Worm (Caenorhabditis elegans) whole organism, L4 larva: Measurements from ENCODE around the gene VW02B12L.2.

Source experiments
- D1046.2 ChIP-seq: fragments of 200-800 bp; sonication (Bioruptor generic); IDR thresholded peaks from 2 replicates; pipeline ENCODE4 v1.3.6; 2022; ENCODE audit warnings: missing genetic modification characterization, missing compliant biosample characterization
- F10B5.3 ChIP-seq: sonication (generic microtip); optimal IDR thresholded peaks from 2 replicates; lab custom pipeline; 2016; ENCODE audit warnings: mild to moderate bottlenecking, missing genetic modification characterization, missing compliant biosample characterization
- F37D6.2 ChIP-seq: sonication (generic microtip); optimal IDR thresholded peaks from 2 replicates; lab custom pipeline; 2016; ENCODE audit warnings: mild to moderate bottlenecking, missing genetic modification characterization, missing compliant biosample characterization
- F44E2.7 ChIP-seq: fragments of 200-800 bp; sonication (Bioruptor generic); IDR thresholded peaks from 2 replicates; pipeline ENCODE4 v2.1.2; 2022; ENCODE audit warnings: missing genetic modification characterization, missing compliant biosample characterization
- T20F7.1 ChIP-seq: fragments of 200-800 bp; sonication (Bioruptor generic); optimal IDR thresholded peaks from 2 replicates; lab custom pipeline; 2018; ENCODE audit warnings: mild to moderate bottlenecking, missing genetic modification characterization, missing compliant biosample characterization
- Y5F2A.4 ChIP-seq: fragments of 200-800 bp; sonication (Bioruptor generic); optimal IDR thresholded peaks from 2 replicates; lab custom pipeline; 2018; ENCODE audit warnings: mild to moderate bottlenecking, missing genetic modification characterization, missing compliant biosample characterization
- Y75B8A.6 ChIP-seq: fragments of 200-800 bp; sonication (Bioruptor generic); IDR thresholded peaks from 2 replicates; pipeline ENCODE4 v1.3.6; 2022; ENCODE audit warnings: missing genetic modification reagents, missing genetic modification characterization, missing compliant biosample characterization
- ZK337.2 ChIP-seq: fragments of 200-800 bp; sonication (Bioruptor generic); IDR thresholded peaks from 2 replicates; pipeline ENCODE4 v1.3.6; 2022; ENCODE audit warnings: missing genetic modification reagents, missing genetic modification characterization, missing compliant biosample characterization
- aha-1 ChIP-seq: fragments of 150-350 bp; peaks from one replicate; lab custom pipeline; 2014; ENCODE audit warnings: missing biosample characterization, missing genetic modification characterization
- ceh-20 ChIP-seq: fragments of 200-800 bp; sonication (Bioruptor generic); IDR thresholded peaks from 2 replicates; pipeline ENCODE4 v1.3.6; 2022; ENCODE audit warnings: missing genetic modification reagents, missing genetic modification characterization, missing compliant biosample characterization
- ceh-28 ChIP-seq: fragments of 150-350 bp; optimal IDR thresholded peaks from 2 replicates; lab custom pipeline; 2014; ENCODE audit warnings: missing biosample characterization, missing genetic modification reagents, missing genetic modification characterization
- ceh-32 ChIP-seq: sonication (generic microtip); optimal IDR thresholded peaks from 2 replicates; lab custom pipeline; 2016; ENCODE audit warnings: mild to moderate bottlenecking, missing genetic modification characterization, missing compliant biosample characterization; ENCODE audit not compliant: poor library complexity
- ceh-44 ChIP-seq: fragments of 200-800 bp; sonication (Bioruptor generic); IDR thresholded peaks from 2 replicates; pipeline ENCODE4 v1.3.6; 2022; ENCODE audit warnings: missing genetic modification reagents, missing genetic modification characterization, missing compliant biosample characterization
- ceh-82 ChIP-seq: sonication (generic microtip); optimal IDR thresholded peaks from 2 replicates; lab custom pipeline; 2017; ENCODE audit warnings: missing biosample characterization, missing genetic modification characterization
- ces-1 ChIP-seq: fragments of 150-350 bp; sonication (generic microtip); optimal IDR thresholded peaks from 4 replicates; lab custom pipeline; 2014; ENCODE audit warnings: missing biosample characterization, missing genetic modification reagents, missing genetic modification characterization
- daf-12 ChIP-seq: fragments of 150-350 bp; optimal IDR thresholded peaks from 2 replicates; lab custom pipeline; 2014; ENCODE audit warnings: missing biosample characterization, missing genetic modification reagents, missing genetic modification characterization
- dmd-9 ChIP-seq: fragments of 200-800 bp; sonication (Bioruptor generic); IDR thresholded peaks from 2 replicates; pipeline ENCODE4 v1.3.6; 2022; ENCODE audit warnings: missing genetic modification reagents, missing genetic modification characterization, missing compliant biosample characterization
- dpl-1 ChIP-seq: fragments of 150-350 bp; optimal IDR thresholded peaks from 2 replicates; lab custom pipeline; 2014; ENCODE audit warnings: missing biosample characterization, missing genetic modification reagents, missing genetic modification characterization
- egl-43 ChIP-seq: fragments of 200-800 bp; sonication (Bioruptor generic); IDR thresholded peaks from 2 replicates; pipeline ENCODE4 v1.3.6; 2022; ENCODE audit warnings: missing genetic modification reagents, missing genetic modification characterization, missing compliant biosample characterization
- gei-8 ChIP-seq: fragments of 200-800 bp; sonication (Bioruptor generic); optimal IDR thresholded peaks from 2 replicates; lab custom pipeline; 2018; ENCODE audit warnings: mild to moderate bottlenecking, missing genetic modification characterization, missing compliant biosample characterization
- hif-1 ChIP-seq, 2 experiments: sonication (generic microtip); optimal IDR thresholded peaks; 2 replicates each; lab custom pipeline; 2016 to 2017; ENCODE audit warnings: missing compliant biosample characterization in 2 of 2, missing genetic modification characterization in 2 of 2, missing genetic modification reagents in 2 of 2, missing genotype in 2 of 2, mild to moderate bottlenecking in 1 of 2
- lim-7 ChIP-seq: fragments of 200-800 bp; sonication (Bioruptor generic); IDR thresholded peaks from 2 replicates; pipeline ENCODE4 v1.3.6; 2022; ENCODE audit warnings: missing genetic modification characterization, missing compliant biosample characterization
- lin-1 ChIP-seq: fragments of 200-800 bp; sonication (Bioruptor generic); IDR thresholded peaks from 2 replicates; pipeline ENCODE4 v1.3.6; 2022; ENCODE audit warnings: missing genetic modification reagents, missing genetic modification characterization, missing compliant biosample characterization
- lin-13 ChIP-seq: fragments of 150-350 bp; optimal IDR thresholded peaks from 2 replicates; lab custom pipeline; 2014; ENCODE audit warnings: missing biosample characterization, missing genetic modification reagents, missing genetic modification characterization
- lin-38 ChIP-seq: fragments of 200-800 bp; sonication (Bioruptor generic); IDR thresholded peaks from 2 replicates; pipeline ENCODE4 v1.3.6; 2022; ENCODE audit warnings: missing genetic modification reagents, missing genetic modification characterization, missing compliant biosample characterization
- mdl-1 ChIP-seq, 2 experiments: fragments of 150-350 bp in 1 of 2; sonication (generic microtip) in 1 of 2; optimal IDR thresholded peaks; 2 replicates each; lab custom pipeline; 2014 to 2017; ENCODE audit warnings: missing biosample characterization in 2 of 2, missing genetic modification characterization in 2 of 2
- mep-1 ChIP-seq: fragments of 150-350 bp; sonication (generic microtip); optimal IDR thresholded peaks from 3 replicates; lab custom pipeline; 2014; ENCODE audit warnings: missing biosample characterization, missing genetic modification characterization
- mxl-2 ChIP-seq: fragments of 200-800 bp; sonication (Bioruptor generic); conservative IDR thresholded peaks from 2 replicates; pipeline ENCODE4 v1.3.6; 2022; ENCODE audit warnings: missing genetic modification reagents, missing genetic modification characterization, missing compliant biosample characterization
- nhr-10 ChIP-seq: fragments of 150-350 bp; optimal IDR thresholded peaks from 2 replicates; lab custom pipeline; 2014; ENCODE audit warnings: missing biosample characterization, missing genetic modification characterization
- nhr-11 ChIP-seq: fragments of 150-350 bp; optimal IDR thresholded peaks from 2 replicates; lab custom pipeline; 2014; ENCODE audit warnings: missing biosample characterization, missing genetic modification characterization
- nhr-237 ChIP-seq: sonication (generic microtip); optimal IDR thresholded peaks from 2 replicates; lab custom pipeline; 2017; ENCODE audit warnings: missing biosample characterization, missing genetic modification characterization
- nhr-25 ChIP-seq: sonication (generic microtip); optimal IDR thresholded peaks from 2 replicates; lab custom pipeline; 2017; ENCODE audit warnings: missing genetic modification characterization, mild to moderate bottlenecking, missing compliant biosample characterization, antibody characterized with exemption, moderate library complexity, borderline replicate concordance; ENCODE audit not compliant: insufficient read depth
- nhr-28 ChIP-seq: fragments of 150-350 bp; optimal IDR thresholded peaks from 2 replicates; lab custom pipeline; 2014; ENCODE audit warnings: missing biosample characterization, missing genetic modification characterization
- nhr-41 ChIP-seq: fragments of 200-800 bp; sonication (Bioruptor generic); IDR thresholded peaks from 2 replicates; pipeline ENCODE4 v1.3.6; 2022; ENCODE audit warnings: missing genetic modification reagents, missing genetic modification characterization, missing compliant biosample characterization
- nhr-48 ChIP-seq: sonication (generic microtip); optimal IDR thresholded peaks from 2 replicates; lab custom pipeline; 2016; ENCODE audit warnings: mild to moderate bottlenecking, missing genetic modification characterization, missing compliant biosample characterization
- nhr-76 ChIP-seq: fragments of 150-350 bp; optimal IDR thresholded peaks from 2 replicates; lab custom pipeline; 2014; ENCODE audit warnings: missing biosample characterization, missing genetic modification characterization
- pha-4 ChIP-seq, 2 experiments: fragments of 150-350 bp in 1 of 2; fragments of 200-800 bp in 1 of 2; sonication (Bioruptor generic) in 1 of 2; IDR thresholded peaks in 1 of 2; optimal IDR thresholded peaks in 1 of 2; 2 replicates each; pipeline versions ENCODE4 v1.3.6 to Lab custom; 2014 to 2022; ENCODE audit warnings: missing genetic modification characterization in 2 of 2, missing genetic modification reagents in 2 of 2, missing biosample characterization in 1 of 2, missing compliant biosample characterization in 1 of 2
- php-3 ChIP-seq: fragments of 200-800 bp; sonication (Bioruptor generic); IDR thresholded peaks from 2 replicates; pipeline ENCODE4 v1.3.6; 2022; ENCODE audit warnings: missing genetic modification reagents, missing genetic modification characterization, missing compliant biosample characterization
- pqm-1 ChIP-seq: sonication (generic microtip); optimal IDR thresholded peaks from 2 replicates; lab custom pipeline; 2017; ENCODE audit warnings: missing biosample characterization, missing genetic modification characterization
- saeg-2 ChIP-seq: fragments of 200-800 bp; sonication (Bioruptor generic); IDR thresholded peaks from 2 replicates; pipeline ENCODE4 v1.3.6; 2022; ENCODE audit warnings: missing genetic modification reagents, missing genetic modification characterization, missing compliant biosample characterization
- sdz-12 ChIP-seq: fragments of 200-800 bp; sonication (Bioruptor generic); optimal IDR thresholded peaks from 2 replicates; lab custom pipeline; 2018; ENCODE audit warnings: mild to moderate bottlenecking, missing genetic modification characterization, missing compliant biosample characterization
- set-16 ChIP-seq: fragments of 200-800 bp; sonication (Bioruptor generic); IDR thresholded peaks from 2 replicates; pipeline ENCODE4 v1.3.6; 2022; ENCODE audit warnings: missing genetic modification reagents, missing genetic modification characterization, missing compliant biosample characterization
- snpc-1.2 ChIP-seq: fragments of 200-800 bp; sonication (Bioruptor generic); IDR thresholded peaks from 2 replicates; pipeline ENCODE4 v1.3.6; 2022; ENCODE audit warnings: missing genetic modification reagents, missing genetic modification characterization, missing compliant biosample characterization
- snpc-4 ChIP-seq: fragments of 150-350 bp; optimal IDR thresholded peaks from 2 replicates; lab custom pipeline; 2014; ENCODE audit warnings: missing biosample characterization, missing genetic modification characterization
- tag-97 ChIP-seq: fragments of 200-800 bp; sonication (Bioruptor generic); IDR thresholded peaks from 2 replicates; pipeline ENCODE4 v1.3.6; 2022; ENCODE audit warnings: missing genetic modification characterization, missing compliant biosample characterization
- unc-39 ChIP-seq: sonication (generic microtip); optimal IDR thresholded peaks from 2 replicates; lab custom pipeline; 2017; ENCODE audit warnings: missing biosample characterization, missing genetic modification characterization
- unc-62 ChIP-seq, 3 experiments: fragments of 150-350 bp in 1 of 3; sonication (generic microtip); optimal IDR thresholded peaks in 2 of 3; peaks in 1 of 3; 1 replicate in 1 of 3; 2 replicates in 2 of 3; lab custom pipeline; 2014 to 2017; ENCODE audit warnings: missing biosample characterization in 3 of 3, missing genetic modification characterization in 3 of 3, missing genetic modification reagents in 3 of 3, missing genotype in 1 of 3
- vab-7 ChIP-seq: fragments of 200-800 bp; sonication (Bioruptor generic); IDR thresholded peaks from 2 replicates; pipeline ENCODE4 v1.3.6; 2022; ENCODE audit warnings: missing genetic modification reagents, missing genetic modification characterization, missing compliant biosample characterization
- zag-1 ChIP-seq: fragments of 150-350 bp; optimal IDR thresholded peaks from 2 replicates; lab custom pipeline; 2014; ENCODE audit warnings: missing biosample characterization, missing genetic modification characterization

Gene VW02B12L.2

ce11 chrII:11473525-11474181 lies 33.5 kb upstream of the VW02B12L.2 start, which contains the start of the genes metl-1 and W02B12.11 (continued):
- no peak for TF ChIP-seq ces-1 (GFP tag; lab: Kevin White, UChicago)
- peak; percentile 28; the same call in 1 of the 2 replicates for TF ChIP-seq nhr-41 (GFP tag; lab: Robert Waterston, UW)
- peak in 1 of 2 experiments; percentile 43 for TF ChIP-seq mdl-1 (tag; optimal IDR thresholded peaks at IDR 0.05; lab: Kevin White, UChicago)
- no peak for TF ChIP-seq tag-97 (GFP tag; lab: Robert Waterston, UW)
- peak; percentile 89 for TF ChIP-seq mep-1
- TF ChIP-seq sdz-12 (GFP tag; lab: Kevin White, UChicago), result no peak
- no peak; the same call in 1 of the 2 replicates for TF ChIP-seq snpc-1.2 (GFP tag; lab: Robert Waterston, UW)
- peak; percentile 84 for TF ChIP-seq pha-4 (GFP tag; IDR thresholded peaks at IDR 0.05; lab: Robert Waterston, UW)
- TF ChIP-seq pha-4 (tag; optimal IDR thresholded peaks at IDR 0.05; lab: Kevin White, UChicago), result peak; percentile 14
- TF ChIP-seq nhr-28 (tag; lab: Kevin White, UChicago), result no peak
- TF ChIP-seq lin-38 (GFP tag; lab: Robert Waterston, UW), result peak; percentile 88
- peak; percentile 82 for TF ChIP-seq dpl-1
- peak; percentile 68 for TF ChIP-seq nhr-48 (tag; lab: Kevin White, UChicago)
- TF ChIP-seq saeg-2 (GFP tag; lab: Robert Waterston, UW), result 0 out of 2 replicates have a peak, but pooled peaks have one; percentile 66
- no peak for TF ChIP-seq nhr-10
- no peak for TF ChIP-seq mxl-2 (GFP tag; lab: Robert Waterston, UW)
- TF ChIP-seq D1046.2 (GFP tag; lab: Robert Waterston, UW), result no peak
- TF ChIP-seq T20F7.1 (GFP tag; lab: Kevin White, UChicago), result no peak
- TF ChIP-seq lim-7, result peak; percentile 60; the same call in 1 of the 2 replicates
- no peak for TF ChIP-seq nhr-76
- no peak for TF ChIP-seq ceh-82
- no peak for TF ChIP-seq vab-7 (GFP tag; lab: Robert Waterston, UW)
- peak; percentile 7 for TF ChIP-seq nhr-11 (tag; lab: Kevin White, UChicago)
- no peak for TF ChIP-seq gei-8
- TF ChIP-seq ceh-44 (GFP tag; lab: Robert Waterston, UW), result no peak
- peak in 1 of 2 experiments; percentile 88 for TF ChIP-seq unc-62 (GFP tag; optimal IDR thresholded peaks at IDR 0.05 in 1 of 2; lab: Kevin White, UChicago)
- TF ChIP-seq unc-62 (tag; optimal IDR thresholded peaks at IDR 0.05; lab: Kevin White, UChicago), result no peak
- no peak for TF ChIP-seq ceh-28 (tag; lab: Kevin White, UChicago)
- TF ChIP-seq nhr-25 (tag; lab: Kevin White, UChicago), result peak; percentile 65
- TF ChIP-seq F37D6.2 (tag; lab: Kevin White, UChicago), result peak; percentile 45
- no peak for TF ChIP-seq dmd-9 (GFP tag; lab: Robert Waterston, UW)
- peak; percentile 66 for TF ChIP-seq lin-1 (GFP tag; lab: Robert Waterston, UW)
- TF ChIP-seq ceh-32 (tag; lab: Kevin White, UChicago), result no peak
- TF ChIP-seq F10B5.3 (tag; lab: Kevin White, UChicago), result peak; percentile 53
- no peak for TF ChIP-seq nhr-237 (tag; lab: Kevin White, UChicago)
- peak; percentile 31 for TF ChIP-seq aha-1
- TF ChIP-seq F44E2.7 (GFP tag; lab: Robert Waterston, UW), result no peak
- TF ChIP-seq snpc-4 (tag; lab: Kevin White, UChicago), result no peak
- TF ChIP-seq unc-39 (tag; lab: Kevin White, UChicago), result no peak
- no peak for TF ChIP-seq Y5F2A.4 (GFP tag; lab: Kevin White, UChicago)
- TF ChIP-seq ZK337.2 (GFP tag; lab: Robert Waterston, UW), result no peak
- no peak for TF ChIP-seq pqm-1
- TF ChIP-seq ceh-20 (GFP tag; lab: Robert Waterston, UW), result no peak
- TF ChIP-seq zag-1 (tag; lab: Kevin White, UChicago), result no peak
- no peak for TF ChIP-seq Y75B8A.6 (GFP tag; lab: Robert Waterston, UW)
- TF ChIP-seq php-3 (GFP tag; lab: Robert Waterston, UW), result peak; percentile 37; the same call in 1 of the 2 replicates
- peak; percentile 68 for TF ChIP-seq egl-43 (GFP tag; lab: Robert Waterston, UW)
- peak in 1 of 2 experiments; percentile 68 for TF ChIP-seq hif-1 (tag; optimal IDR thresholded peaks at IDR 0.05; lab: Kevin White, UChicago)
- peak; percentile 32; the same call in 1 of the 2 replicates for TF ChIP-seq set-16 (GFP tag; lab: Robert Waterston, UW)
- no peak for TF ChIP-seq daf-12 (tag; lab: Kevin White, UChicago)
- no peak for TF ChIP-seq lin-13 (GFP tag; lab: Kevin White, UChicago)
